Fruit fly (Drosophila melanogaster): Measurements from ENCODE around the gene ppk10.

Gene ppk10

DNA sequence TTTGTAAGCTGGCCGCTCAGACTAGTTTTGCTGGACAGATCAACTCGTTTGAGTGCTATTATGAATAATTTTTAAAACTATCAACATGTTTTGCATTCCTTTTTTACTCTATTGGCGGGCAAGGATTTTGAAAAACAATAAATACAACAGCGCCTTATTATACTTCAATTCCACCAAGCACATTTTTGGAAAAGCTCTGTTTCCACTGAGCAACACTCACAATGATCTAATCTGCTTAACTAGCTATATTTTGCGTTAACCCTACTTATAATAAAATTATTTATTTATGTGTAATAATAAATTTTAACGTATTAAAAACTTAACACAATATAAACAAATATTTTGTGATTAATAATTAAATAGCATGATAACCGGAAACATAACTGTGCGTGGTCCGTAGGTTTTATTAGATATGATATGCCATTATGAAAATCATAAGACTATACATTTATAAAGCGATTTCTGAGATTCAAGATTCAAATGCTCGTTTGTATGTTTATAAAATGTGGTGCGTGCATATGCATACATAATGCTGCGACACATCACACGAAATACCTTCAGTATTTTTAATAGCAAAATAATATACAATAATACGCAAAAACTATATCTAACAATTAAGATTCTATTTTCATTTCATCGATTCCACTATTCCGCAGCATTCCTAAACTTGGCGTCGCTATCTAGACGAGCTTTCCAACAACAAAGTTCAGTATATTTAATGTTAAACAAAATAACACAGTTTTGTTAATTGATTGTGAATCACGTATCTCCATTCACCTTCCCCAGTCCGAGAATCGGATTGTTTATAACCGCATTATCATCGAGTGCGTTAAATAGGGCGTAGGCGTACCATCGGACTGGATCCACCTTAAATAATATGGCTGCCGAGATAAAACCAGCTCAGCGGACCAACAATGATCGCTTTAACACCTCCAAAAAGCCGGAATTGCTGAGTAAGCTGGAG lies 29.3 kb downstream of the ppk10 start, which contains the start of the genes pie and Wdfy2 (continued):
- TF ChIP-seq HHEX (GFP tag; optimal IDR thresholded peaks at IDR 0.05) = no peak
- TF ChIP-seq Oli (tag; optimal IDR thresholded peaks at IDR 0.05) = no peak
- TF ChIP-seq danr (GFP tag; IDR thresholded peaks at IDR 0.05) = no peak
- TF ChIP-seq CG30020 (tag; optimal IDR thresholded peaks at IDR 0.05) = peak; percentile 97
- TF ChIP-seq CG3163 (GFP tag; optimal IDR thresholded peaks at IDR 0.05) = no peak
- TF ChIP-seq unpg (GFP tag; optimal IDR thresholded peaks at IDR 0.05) = no peak
- peak; percentile 28 for TF ChIP-seq CoRest (tag; optimal IDR thresholded peaks at IDR 0.05)
- TF ChIP-seq NK7.1 (GFP tag; optimal IDR thresholded peaks at IDR 0.05) = no peak
- no peak for TF ChIP-seq btn (GFP tag; optimal IDR thresholded peaks at IDR 0.05)
- TF ChIP-seq CG17361 (GFP tag; IDR thresholded peaks at IDR 0.05) = peak; percentile 56; the same call in 1 of the 3 replicates
- TF ChIP-seq CG10366 (GFP tag; IDR thresholded peaks at IDR 0.05) = no peak
- TF ChIP-seq CG33213 (GFP tag; optimal IDR thresholded peaks at IDR 0.05) = no peak
- peak; percentile 36 for TF ChIP-seq CG12659 (GFP tag; optimal IDR thresholded peaks at IDR 0.05)
- peak; percentile 12; the same call in 1 of the 2 replicates for TF ChIP-seq vvl (GFP tag; IDR thresholded peaks at IDR 0.05)
- peak in 1 of 2 experiments; percentile 88 for TF ChIP-seq Eip74EF (GFP tag; optimal IDR thresholded peaks at IDR 0.05)
- TF ChIP-seq CG10543 (GFP tag; optimal IDR thresholded peaks at IDR 0.05) = no peak
- TF ChIP-seq CG34422 (GFP tag; IDR thresholded peaks at IDR 0.05) = no peak; the same call in 2 of the 3 replicates
- no peak for TF ChIP-seq CG7963 (GFP tag; IDR thresholded peaks at IDR 0.05; ENCODE audit: partially characterized antibody)
- TF ChIP-seq CG17802 (tag; optimal IDR thresholded peaks at IDR 0.05) = peak; percentile 92
- 0 out of 2 replicates have a peak, but pooled peaks have one; percentile 22 for TF ChIP-seq slbo (GFP tag; IDR thresholded peaks at IDR 0.05)
- TF ChIP-seq pzg (GFP tag; optimal IDR thresholded peaks at IDR 0.05) = peak; percentile 35
- no peak for TF ChIP-seq bbx (GFP tag; IDR thresholded peaks at IDR 0.05; ENCODE audit: partially characterized antibody)
- no peak for TF ChIP-seq cas (GFP tag; IDR thresholded peaks at IDR 0.05)
- TF ChIP-seq YL-1 (GFP tag; optimal IDR thresholded peaks at IDR 0.05) = peak; percentile 19
- TF ChIP-seq CG6689 (GFP tag; IDR thresholded peaks at IDR 0.05) = no peak
- no peak for TF ChIP-seq Lpt (GFP tag; optimal IDR thresholded peaks at IDR 0.05)
- TF ChIP-seq MBD-R2 (GFP tag; IDR thresholded peaks at IDR 0.05) = peak; percentile 40; the same call in 1 of the 2 replicates
- peak in 2 of 3 experiments; percentile 14 to 94 for TF ChIP-seq lola (GFP tag; optimal IDR thresholded peaks at IDR 0.05)
- TF ChIP-seq HLHmδ (GFP tag; optimal IDR thresholded peaks at IDR 0.05) = no peak
- peak; percentile 29; the same call in 1 of the 3 replicates for TF ChIP-seq Aef1 (GFP tag; IDR thresholded peaks at IDR 0.05)
- no peak for TF ChIP-seq eyg (GFP tag; optimal IDR thresholded peaks at IDR 0.05)
- peak; percentile 50 for TF ChIP-seq Abd-B (GFP tag; optimal IDR thresholded peaks at IDR 0.05)
- no peak for TF ChIP-seq lbe (GFP tag; optimal IDR thresholded peaks at IDR 0.05)
- TF ChIP-seq Atf6 (GFP tag; IDR thresholded peaks at IDR 0.05) = no peak
- no peak for TF ChIP-seq CG2199 (GFP tag; IDR thresholded peaks at IDR 0.05)
- no peak for TF ChIP-seq Doc3 (GFP tag; IDR thresholded peaks at IDR 0.05; ENCODE audit: partially characterized antibody)
- peak; percentile 29 for TF ChIP-seq CG4617 (GFP tag; optimal IDR thresholded peaks at IDR 0.05; ENCODE audit: borderline replicate concordance)
- no peak for TF ChIP-seq CG12155 (GFP tag; optimal IDR thresholded peaks at IDR 0.05)
- TF ChIP-seq Dref (GFP tag; IDR thresholded peaks at IDR 0.05) = peak; percentile 47
- TF ChIP-seq Atf-2 (GFP tag; optimal IDR thresholded peaks at IDR 0.05) = no peak
- TF ChIP-seq NFAT (GFP tag; IDR thresholded peaks at IDR 0.05) = no peak
- no peak for TF ChIP-seq Oaz (GFP tag; IDR thresholded peaks at IDR 0.05)
- no peak for TF ChIP-seq jigr1 (GFP tag; IDR thresholded peaks at IDR 0.05)
- TF ChIP-seq Asciz (GFP tag; optimal IDR thresholded peaks at IDR 0.05) = no peak
- TF ChIP-seq CG6654 (GFP tag; optimal IDR thresholded peaks at IDR 0.05) = no peak
- TF ChIP-seq CG11560 (tag; IDR thresholded peaks at IDR 0.05) = no peak
- peak in 1 of 2 experiments; percentile 66 for TF ChIP-seq Dfd (GFP tag; optimal IDR thresholded peaks at IDR 0.05)
- TF ChIP-seq CG1603 (tag; optimal IDR thresholded peaks at IDR 0.05) = peak; percentile 99

All from whole organism, embryonic.